Worm (Caenorhabditis elegans) whole organism, L4/young adult: ENCODE measurements around the gene F37A4.2.

Source experiments
- W03F9.2 ChIP-seq: fragments of 150-350 bp; optimal IDR thresholded peaks from 2 replicates; lab custom pipeline; 2014; ENCODE audit warnings: missing biosample characterization, missing genetic modification characterization
- him-1 ChIP-seq: sonication (generic microtip); optimal IDR thresholded peaks from 2 replicates; lab custom pipeline; 2016; ENCODE audit warnings: missing genotype, missing genetic modification reagents, missing genetic modification characterization, missing compliant biosample characterization

DNA sequence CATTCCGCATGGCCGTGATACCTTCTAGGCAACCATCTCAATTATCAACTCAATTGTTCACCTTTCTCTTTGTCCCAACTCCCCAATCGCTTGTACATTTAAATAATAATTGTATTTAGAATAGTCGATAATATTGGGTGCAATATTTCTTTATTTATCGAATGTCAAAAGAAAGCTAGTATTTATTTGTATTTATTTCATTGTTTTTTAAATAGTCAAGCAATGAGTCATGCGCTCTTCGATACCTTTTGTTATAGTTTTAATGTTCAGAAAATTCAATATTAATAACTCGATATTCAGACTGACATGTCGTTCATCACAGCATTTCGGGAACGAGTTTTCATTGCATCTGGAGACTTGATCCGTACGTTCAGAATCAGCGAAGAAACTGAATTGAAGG, 3.2 kb downstream of the F37A4.2 start, which contains the start of gene wdr-4:
- no peak for TF ChIP-seq him-1 (tag; lab: Kevin White, UChicago)
- TF ChIP-seq W03F9.2 (tag; lab: Kevin White, UChicago) = no peak
